Worm (Caenorhabditis elegans): ENCODE results near the gene F54F2.7.

DNA sequence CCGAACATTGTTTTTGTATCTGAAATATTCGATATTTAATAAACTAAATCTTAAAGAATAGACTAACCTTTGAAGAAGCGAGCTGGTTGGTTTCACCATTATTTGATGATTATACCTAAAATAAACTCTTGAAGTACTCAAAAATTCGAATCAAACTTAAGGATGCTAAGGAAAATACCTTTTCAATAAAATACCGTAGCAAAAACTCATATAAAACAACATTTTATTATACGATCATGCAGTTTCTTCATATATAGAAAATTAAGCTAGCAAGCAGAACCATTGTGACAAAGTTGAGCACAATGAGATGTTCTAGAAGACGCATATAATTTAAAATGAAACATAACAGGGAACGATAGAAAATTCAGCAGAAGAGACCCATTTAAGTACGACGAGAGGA lies 41.2 kb upstream of the F54F2.7 start, which contains the start of gene F44E2.7:
- TF ChIP-seq hmg-4 (GFP tag; optimal IDR thresholded peaks at IDR 0.05) (no peak), B0310.2 (tag; optimal IDR thresholded peaks at IDR 0.05) (no peak), flt-1 (GFP tag; IDR thresholded peaks at IDR 0.05) (no peak), ceh-13 (GFP tag; optimal IDR thresholded peaks at IDR 0.05) (no peak)

Data from whole organism, early embryonic.